Fruit fly (Drosophila melanogaster): ENCODE results near the gene Pldn.

Gene Pldn

DNA sequence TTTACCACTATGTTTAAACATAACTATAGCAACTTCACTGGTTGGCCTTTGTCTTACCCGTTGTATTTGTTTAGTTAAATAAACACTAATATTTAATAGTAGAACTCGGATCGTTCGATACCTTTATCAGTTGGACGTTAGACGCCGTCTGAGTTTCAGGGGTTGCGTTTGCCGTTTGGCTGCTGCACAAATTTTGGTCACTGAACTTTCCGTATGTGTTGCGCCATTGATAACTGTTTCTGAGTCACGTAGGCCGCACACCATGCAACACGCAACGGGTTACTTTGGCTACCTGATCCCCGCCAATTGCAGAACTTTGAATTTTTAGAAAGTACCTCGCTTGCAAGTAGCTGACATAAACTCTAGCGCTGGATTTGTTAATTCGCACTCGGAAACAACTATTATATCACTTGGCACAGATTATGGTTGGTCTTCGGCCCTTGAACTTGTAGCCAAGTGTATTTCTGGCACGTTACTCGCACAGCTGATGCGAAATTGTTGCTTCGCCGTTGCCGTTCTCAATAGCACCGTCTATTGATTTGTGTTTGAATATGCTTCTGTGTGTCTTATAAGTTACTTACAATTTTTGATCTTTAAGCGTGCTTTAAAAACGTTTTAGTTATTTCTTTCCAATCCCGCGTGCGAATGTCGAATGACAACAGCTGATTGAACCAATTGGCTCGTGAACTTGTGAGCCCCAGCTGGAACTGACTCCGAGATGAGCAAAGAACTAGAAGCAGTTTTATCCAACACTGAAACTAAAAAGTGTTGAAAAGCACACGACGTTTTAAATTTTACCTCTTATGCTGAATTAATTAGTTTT is 5.3 kb upstream of the Pldn start, which contains the start of gene Dph1 (continued):
- TF ChIP-seq CG12104 (GFP tag; optimal IDR thresholded peaks at IDR 0.05) (peak; percentile 80), Mad (GFP tag; optimal IDR thresholded peaks at IDR 0.05) (peak; percentile 84), trh (GFP tag; optimal IDR thresholded peaks at IDR 0.05) (peak; percentile 52), pzg (GFP tag; optimal IDR thresholded peaks at IDR 0.05) (peak; percentile 86), CG7839 (tag; optimal IDR thresholded peaks at IDR 0.05) (peak; percentile 88), lbe (GFP tag; optimal IDR thresholded peaks at IDR 0.05) (peak; percentile 74), Rfx (GFP tag; IDR thresholded peaks at IDR 0.05) (peak; percentile 83), sob (GFP tag; IDR thresholded peaks at IDR 0.05) (peak; percentile 57), CG32772 (GFP tag; IDR thresholded peaks at IDR 0.05) (no peak; the same call in 1 of the 2 replicates), Hr78 (GFP tag; optimal IDR thresholded peaks at IDR 0.05) (peak in 1 of 2 experiments; percentile 89), CG7987 (GFP tag; optimal IDR thresholded peaks at IDR 0.05) (peak; percentile 59), CG6683 (GFP tag; optimal IDR thresholded peaks at IDR 0.05) (peak; percentile 55), CG43689 (GFP tag; IDR thresholded peaks at IDR 0.05) (peak; percentile 72), Deaf1 (tag; optimal IDR thresholded peaks at IDR 0.05) (peak; percentile 49), CG8765 (GFP tag; IDR thresholded peaks at IDR 0.05) (peak; percentile 68), Dip2 (GFP tag; IDR thresholded peaks at IDR 0.05) (no peak), btn (GFP tag; optimal IDR thresholded peaks at IDR 0.05) (peak; percentile 88), CG15011 (GFP tag; optimal IDR thresholded peaks at IDR 0.05) (peak; percentile 38), ham (GFP tag; IDR thresholded peaks at IDR 0.05) (peak; percentile 42; the same call in 1 of the 2 replicates), CG9797 (GFP tag; optimal IDR thresholded peaks at IDR 0.05) (peak; percentile 40), CG11456 (GFP tag; IDR thresholded peaks at IDR 0.05) (no peak; the same call in 1 of the 3 replicates), C15 (GFP tag; IDR thresholded peaks at IDR 0.05) (peak; percentile 81; the same call in 2 of the 3 replicates), CG2116 (GFP tag; optimal IDR thresholded peaks at IDR 0.05) (peak; percentile 49), Myb (GFP tag; optimal IDR thresholded peaks at IDR 0.05) (peak; percentile 74), Fer3 (tag; optimal IDR thresholded peaks at IDR 0.05) (peak; percentile 77), aop (GFP tag; IDR thresholded peaks at IDR 0.05) (peak; percentile 53; the same call in 1 of the 2 replicates), Bgb (GFP tag; IDR thresholded peaks at IDR 0.05; ENCODE audit: partially characterized antibody) (peak; percentile 59), dysf (GFP tag; IDR thresholded peaks at IDR 0.05) (peak; percentile 88), esg (GFP tag; conservative IDR thresholded peaks at IDR 0.05) (peak; percentile 82), CG7372 (GFP tag; IDR thresholded peaks at IDR 0.05) (peak; percentile 85), Aef1 (GFP tag; IDR thresholded peaks at IDR 0.05) (peak; percentile 73), CG6654 (GFP tag; optimal IDR thresholded peaks at IDR 0.05) (peak; percentile 47), CG12659 (GFP tag; optimal IDR thresholded peaks at IDR 0.05) (peak; percentile 89), insv (GFP tag; optimal IDR thresholded peaks at IDR 0.05) (peak in 1 of 2 experiments; percentile 95), kni (GFP tag; optimal IDR thresholded peaks at IDR 0.05) (peak; percentile 54), unpg (GFP tag; optimal IDR thresholded peaks at IDR 0.05) (peak; percentile 89), her (GFP tag; optimal IDR thresholded peaks at IDR 0.05) (peak; percentile 81), CG1233 (GFP tag; optimal IDR thresholded peaks at IDR 0.05) (peak; percentile 85), CG11723 (GFP tag; optimal IDR thresholded peaks at IDR 0.05) (peak; percentile 78), fd64A (GFP tag; optimal IDR thresholded peaks at IDR 0.05) (peak; percentile 84), CG6813 (GFP tag; optimal IDR thresholded peaks at IDR 0.05) (peak; percentile 84), exex (tag; optimal IDR thresholded peaks at IDR 0.05) (peak; percentile 33), tll (GFP tag; optimal IDR thresholded peaks at IDR 0.05) (no peak), CG16813 (GFP tag; IDR thresholded peaks at IDR 0.05; ENCODE audit: partially characterized antibody) (no peak), TFAM (GFP tag; optimal IDR thresholded peaks at IDR 0.05) (no peak), Tbp (GFP tag; optimal IDR thresholded peaks at IDR 0.05) (no peak), ftz-f1 (GFP tag; optimal IDR thresholded peaks at IDR 0.05) (peak; percentile 77), ac (GFP tag; optimal IDR thresholded peaks at IDR 0.05) (peak; percentile 48)

Data from whole organism, embryonic.